Fruit fly (Drosophila melanogaster) whole organism, embryonic: Measurements from ENCODE around the gene CG31549.

Experiments
- Abd-B ChIP-seq: fragments of 200-800 bp; sonication (Bioruptor generic); optimal IDR thresholded peaks from 2 replicates; lab custom pipeline; 2018; ENCODE audit warnings: missing biosample characterization, mild to moderate bottlenecking, missing genetic modification characterization, moderate library complexity
- Bdp1 ChIP-seq: fragments of 200-800 bp; sonication (Bioruptor generic); optimal IDR thresholded peaks from 3 replicates; lab custom pipeline; 2016; ENCODE audit warnings: missing biosample characterization, missing genetic modification characterization
- C15 ChIP-seq: fragments of 200-800 bp; sonication (Bioruptor generic); IDR thresholded peaks from 3 replicates; pipeline ENCODE4 v1.3.6; 2022; ENCODE audit warnings: missing biosample characterization, missing genetic modification characterization
- CG10431 ChIP-seq: fragments of 200-800 bp; sonication (Bioruptor generic); optimal IDR thresholded peaks from 3 replicates; lab custom pipeline; 2018; ENCODE audit warnings: missing biosample characterization, mild to moderate bottlenecking, missing genetic modification characterization
- CG11504 ChIP-seq: fragments of 200-800 bp; sonication (Bioruptor generic); optimal IDR thresholded peaks from 3 replicates; lab custom pipeline; 2019; ENCODE audit warnings: missing biosample characterization, mild to moderate bottlenecking, missing genetic modification characterization, moderate library complexity
- CG11723 ChIP-seq: fragments of 200-800 bp; sonication (Bioruptor generic); optimal IDR thresholded peaks from 2 replicates; lab custom pipeline; 2017; ENCODE audit warnings: missing biosample characterization, mild to moderate bottlenecking, missing genetic modification characterization
- CG12155 ChIP-seq: fragments of 200-800 bp; sonication (Bioruptor generic); optimal IDR thresholded peaks from 3 replicates; lab custom pipeline; 2016; ENCODE audit warnings: missing biosample characterization, missing genetic modification characterization
- CG14014 ChIP-seq: fragments of 200-800 bp; sonication (Bioruptor generic); IDR thresholded peaks from 2 replicates; pipeline ENCODE4 v1.3.6; 2022; ENCODE audit warnings: missing biosample characterization, missing genetic modification characterization
- CG16815 ChIP-seq: fragments of 200-800 bp; sonication (Bioruptor generic); optimal IDR thresholded peaks from 3 replicates; lab custom pipeline; 2017; ENCODE audit warnings: missing biosample characterization, mild to moderate bottlenecking, missing genetic modification characterization
- CG17186 ChIP-seq: fragments of 200-800 bp; sonication (Bioruptor generic); optimal IDR thresholded peaks from 3 replicates; lab custom pipeline; 2017; ENCODE audit warnings: missing biosample characterization, missing genetic modification reagents, missing genetic modification characterization
- CG17568 ChIP-seq: fragments of 200-800 bp; sonication (Bioruptor generic); optimal IDR thresholded peaks from 2 replicates; lab custom pipeline; 2018; ENCODE audit warnings: missing biosample characterization, mild to moderate bottlenecking, missing genetic modification characterization, moderate library complexity
- CG1832 ChIP-seq: fragments of 200-800 bp; sonication (Bioruptor generic); optimal IDR thresholded peaks from 2 replicates; lab custom pipeline; 2017; ENCODE audit warnings: missing biosample characterization, mild to moderate bottlenecking, missing genetic modification characterization, inconsistent platforms
- CG18599 ChIP-seq: fragments of 200-800 bp; sonication (Bioruptor generic); optimal IDR thresholded peaks from 3 replicates; lab custom pipeline; 2017; ENCODE audit warnings: missing biosample characterization, missing genetic modification characterization, mild to moderate bottlenecking, moderate library complexity, missing genetic modification reagents
- CG33213 ChIP-seq: fragments of 200-800 bp; sonication (Bioruptor generic); optimal IDR thresholded peaks from 3 replicates; lab custom pipeline; 2016; ENCODE audit warnings: missing biosample characterization, missing genetic modification characterization
- CG33557 ChIP-seq: fragments of 200-800 bp; sonication (Bioruptor generic); optimal IDR thresholded peaks from 2 replicates; lab custom pipeline; 2019; ENCODE audit warnings: missing biosample characterization, mild to moderate bottlenecking, missing genetic modification characterization, moderate library complexity
- CG3407 ChIP-seq: fragments of 200-800 bp; sonication (Bioruptor generic); optimal IDR thresholded peaks from 2 replicates; lab custom pipeline; 2018; ENCODE audit warnings: missing biosample characterization, mild to moderate bottlenecking, missing genetic modification characterization
- CG34224 ChIP-seq: fragments of 200-800 bp; sonication (Bioruptor generic); IDR thresholded peaks from 3 replicates; pipeline ENCODE4 v1.3.6; 2022; ENCODE audit warnings: missing biosample characterization, missing genetic modification characterization; ENCODE audit not compliant: partially characterized antibody
- CG4617 ChIP-seq: fragments of 200-800 bp; sonication (Bioruptor generic); optimal IDR thresholded peaks from 3 replicates; lab custom pipeline; 2016; ENCODE audit warnings: missing biosample characterization, missing genetic modification characterization, borderline replicate concordance
- CG4730 ChIP-seq: fragments of 200-800 bp; sonication (Bioruptor generic); IDR thresholded peaks from 2 replicates; pipeline ENCODE4 v1.3.6; 2022; ENCODE audit warnings: missing biosample characterization, missing genetic modification characterization
- CG6175 ChIP-seq: fragments of 200-800 bp; sonication (Bioruptor generic); IDR thresholded peaks from 3 replicates; pipeline ENCODE4 v1.3.6; 2022; ENCODE audit warnings: missing biosample characterization, missing genetic modification characterization
- CG6254 ChIP-seq: fragments of 200-800 bp; sonication (Bioruptor generic); optimal IDR thresholded peaks from 3 replicates; lab custom pipeline; 2017; ENCODE audit warnings: mild to moderate bottlenecking, missing biosample characterization, missing genetic modification reagents, missing genetic modification characterization
- CG7839 ChIP-seq: fragments of 200-800 bp; sonication (Bioruptor generic); optimal IDR thresholded peaks from 3 replicates; lab custom pipeline; 2018; ENCODE audit warnings: missing biosample characterization, mild to moderate bottlenecking, missing genetic modification characterization, moderate library complexity
- CG7987 ChIP-seq: fragments of 200-800 bp; sonication (Bioruptor generic); optimal IDR thresholded peaks from 2 replicates; lab custom pipeline; 2018; ENCODE audit warnings: missing biosample characterization, mild to moderate bottlenecking, missing genetic modification characterization, moderate library complexity
- CG8281 ChIP-seq: fragments of 200-800 bp; sonication (Bioruptor generic); optimal IDR thresholded peaks from 2 replicates; lab custom pipeline; 2018; ENCODE audit warnings: missing biosample characterization, mild to moderate bottlenecking, missing genetic modification characterization, moderate library complexity
- CG9932 ChIP-seq: fragments of 200-800 bp; sonication (Bioruptor generic); IDR thresholded peaks from 2 replicates; pipeline ENCODE4 v1.3.6; 2022; ENCODE audit warnings: missing biosample characterization, missing genetic modification characterization
- Fer2 ChIP-seq: fragments of 200-800 bp; sonication (Bioruptor generic); optimal IDR thresholded peaks from 2 replicates; lab custom pipeline; 2018; ENCODE audit warnings: missing biosample characterization, mild to moderate bottlenecking, missing genetic modification characterization, moderate library complexity
- MBD-R2 ChIP-seq: fragments of 200-800 bp; sonication (Bioruptor generic); IDR thresholded peaks from 2 replicates; pipeline ENCODE4 v1.3.6; 2022; ENCODE audit warnings: missing biosample characterization, missing genetic modification characterization
- Nf-YA ChIP-seq: fragments of 200-800 bp; sonication (Bioruptor generic); IDR thresholded peaks from 2 replicates; pipeline ENCODE4 v1.3.6; 2022; ENCODE audit warnings: missing biosample characterization, missing genetic modification characterization
- Oli ChIP-seq: fragments of 200-800 bp; sonication (Bioruptor generic); optimal IDR thresholded peaks from 2 replicates; lab custom pipeline; 2018; ENCODE audit warnings: missing biosample characterization, mild to moderate bottlenecking, missing genetic modification characterization, moderate library complexity
- Sox102F ChIP-seq: fragments of 200-800 bp; sonication (Bioruptor generic); optimal IDR thresholded peaks from 2 replicates; lab custom pipeline; 2018; ENCODE audit warnings: missing biosample characterization, mild to moderate bottlenecking, missing genetic modification characterization, moderate library complexity
- YL-1 ChIP-seq: fragments of 200-800 bp; sonication (Bioruptor generic); optimal IDR thresholded peaks from 3 replicates; lab custom pipeline; 2017; ENCODE audit warnings: missing biosample characterization, mild to moderate bottlenecking, missing genetic modification characterization
- bigmax ChIP-seq: fragments of 200-800 bp; sonication (Bioruptor generic); optimal IDR thresholded peaks from 2 replicates; lab custom pipeline; 2018; ENCODE audit warnings: missing biosample characterization, mild to moderate bottlenecking, missing genetic modification characterization
- crol ChIP-seq: fragments of 200-800 bp; sonication (Bioruptor generic); IDR thresholded peaks from 2 replicates; pipeline ENCODE4 v1.3.6; 2022; ENCODE audit warnings: missing biosample characterization, missing genetic modification characterization
- da ChIP-seq: fragments of 200-800 bp; sonication (Bioruptor generic); optimal IDR thresholded peaks from 2 replicates; lab custom pipeline; 2016; ENCODE audit warnings: missing biosample characterization, missing genetic modification characterization
- danr ChIP-seq: fragments of 200-800 bp; sonication (Bioruptor generic); IDR thresholded peaks from 2 replicates; pipeline ENCODE4 v1.3.6; 2022; ENCODE audit warnings: missing biosample characterization, missing genetic modification characterization
- h ChIP-seq: fragments of >200 bp; optimal IDR thresholded peaks from 2 replicates; lab custom pipeline; 2017
- ham ChIP-seq: fragments of 200-800 bp; sonication (Bioruptor generic); IDR thresholded peaks from 2 replicates; pipeline ENCODE4 v1.3.6; 2022; ENCODE audit warnings: missing biosample characterization, missing genetic modification characterization
- her ChIP-seq: fragments of 200-800 bp; sonication (Bioruptor generic); optimal IDR thresholded peaks from 2 replicates; lab custom pipeline; 2016; ENCODE audit warnings: missing biosample characterization, missing genetic modification characterization
- jigr1 ChIP-seq: fragments of 200-800 bp; sonication (Bioruptor generic); IDR thresholded peaks from 3 replicates; pipeline ENCODE4 v1.3.6; 2022; ENCODE audit warnings: missing biosample characterization, missing genetic modification characterization
- mld ChIP-seq: fragments of 200-800 bp; sonication (Bioruptor generic); IDR thresholded peaks from 3 replicates; pipeline ENCODE4 v1.3.6; 2022; ENCODE audit warnings: missing biosample characterization, missing genetic modification characterization; ENCODE audit not compliant: partially characterized antibody
- pita ChIP-seq: fragments of 200-800 bp; sonication (Bioruptor generic); optimal IDR thresholded peaks from 2 replicates; lab custom pipeline; 2017; ENCODE audit warnings: missing biosample characterization, mild to moderate bottlenecking, missing genetic modification characterization
- pros ChIP-seq: fragments of 200-800 bp; sonication (Bioruptor generic); optimal IDR thresholded peaks from 3 replicates; lab custom pipeline; 2019; ENCODE audit warnings: missing biosample characterization, mild to moderate bottlenecking, missing genetic modification characterization, moderate library complexity
- rib ChIP-seq: fragments of 200-800 bp; sonication (Bioruptor generic); IDR thresholded peaks from 2 replicates; pipeline ENCODE4 v1.3.6; 2022; ENCODE audit warnings: missing biosample characterization, missing genetic modification characterization
- row ChIP-seq: fragments of 200-800 bp; sonication (Bioruptor generic); IDR thresholded peaks from 3 replicates; pipeline ENCODE4 v1.3.6; 2022; ENCODE audit warnings: missing biosample characterization, missing genetic modification characterization
- scrt ChIP-seq: fragments of 200-800 bp; sonication (Bioruptor generic); optimal IDR thresholded peaks from 2 replicates; lab custom pipeline; 2018; ENCODE audit warnings: missing biosample characterization, mild to moderate bottlenecking, missing genetic modification characterization, moderate library complexity
- sens ChIP-seq: fragments of 200-800 bp; sonication (Bioruptor generic); peaks from one replicate; lab custom pipeline; 2016; ENCODE audit warnings: missing biosample characterization, missing genetic modification characterization
- sqz ChIP-seq: fragments of 200-800 bp; sonication (Bioruptor generic); optimal IDR thresholded peaks from 3 replicates; lab custom pipeline; 2018; ENCODE audit warnings: missing biosample characterization, mild to moderate bottlenecking, missing genetic modification characterization
- unpg ChIP-seq: fragments of 200-800 bp; sonication (Bioruptor generic); optimal IDR thresholded peaks from 3 replicates; lab custom pipeline; 2018; ENCODE audit warnings: missing biosample characterization, mild to moderate bottlenecking, missing genetic modification characterization, moderate library complexity
- vvl ChIP-seq: fragments of 200-800 bp; sonication (Bioruptor generic); IDR thresholded peaks from 2 replicates; pipeline ENCODE4 v1.3.6; 2022; ENCODE audit warnings: missing biosample characterization, missing genetic modification characterization
- zen2 ChIP-seq: fragments of 200-800 bp; sonication (Bioruptor generic); IDR thresholded peaks from 3 replicates; pipeline ENCODE4 v1.3.6; 2022; ENCODE audit warnings: missing biosample characterization, missing genetic modification characterization; ENCODE audit not compliant: partially characterized antibody

Gene CG31549

DNA sequence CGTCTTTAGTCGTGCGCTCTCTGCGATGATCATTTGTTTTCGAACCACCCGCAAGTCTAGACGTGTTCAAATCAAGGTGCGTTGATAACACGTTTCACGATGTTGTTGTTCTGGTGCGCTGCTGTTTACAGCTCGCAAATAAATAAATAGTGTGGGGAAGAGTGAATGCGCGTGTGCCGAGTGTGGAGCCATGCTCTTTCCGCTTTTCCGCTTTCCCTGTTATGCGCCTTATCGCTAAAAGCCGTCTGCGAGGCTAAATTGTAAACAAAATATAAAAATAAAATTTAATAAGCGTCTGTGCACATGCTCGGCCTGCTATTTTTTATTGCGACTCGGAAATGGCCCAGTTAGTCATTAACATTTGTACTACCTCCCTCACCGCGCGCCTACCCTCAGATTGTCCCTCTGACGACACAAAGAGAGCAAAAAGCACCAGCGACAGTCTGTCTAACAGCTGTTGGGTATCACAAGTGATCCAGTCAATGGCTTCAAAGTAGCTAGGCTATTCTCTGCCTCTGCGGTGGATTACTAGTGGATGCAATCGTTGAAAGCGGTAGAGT, 40.7 kb downstream of the CG31549 start (continued):
- peak; percentile 92 for TF ChIP-seq CG18599 (GFP tag; lab: Kevin White, UChicago)
- TF ChIP-seq Nf-YA (GFP tag; lab: Robert Waterston, UW), result peak; percentile 36; the same call in 1 of the 2 replicates
- peak; percentile 16; the same call in 1 of the 2 replicates for TF ChIP-seq CG4730 (GFP tag; lab: Robert Waterston, UW)
- no peak for TF ChIP-seq danr (GFP tag; lab: Robert Waterston, UW)
- peak; percentile 23 for TF ChIP-seq Bdp1 (GFP tag; lab: Kevin White, UChicago)
- peak; percentile 95 for TF ChIP-seq sens (GFP tag; lab: Kevin White, UChicago)
- TF ChIP-seq YL-1, result peak; percentile 95
- TF ChIP-seq MBD-R2 (GFP tag; lab: Robert Waterston, UW), result peak; percentile 22; the same call in 1 of the 2 replicates
- peak; percentile 71 for TF ChIP-seq rib
- TF ChIP-seq CG11504 (tag; lab: Kevin White, UChicago), result no peak
- peak; percentile 25 for TF ChIP-seq CG4617
- no peak for TF ChIP-seq sqz (GFP tag; lab: Kevin White, UChicago)
- TF ChIP-seq CG17568 (GFP tag; lab: Kevin White, UChicago), result peak; percentile 93
- peak; percentile 89 for TF ChIP-seq CG10431 (GFP tag; lab: Kevin White, UChicago)
- TF ChIP-seq pita (GFP tag; lab: Kevin White, UChicago), result no peak
- TF ChIP-seq CG7839 (tag; lab: Kevin White, UChicago), result no peak
- peak; percentile 68 for TF ChIP-seq CG33213 (GFP tag; lab: Kevin White, UChicago)
- no peak for TF ChIP-seq scrt (GFP tag; lab: Kevin White, UChicago)
- TF ChIP-seq Sox102F (GFP tag; lab: Kevin White, UChicago), result peak; percentile 61
- no peak for TF ChIP-seq CG12155 (GFP tag; lab: Kevin White, UChicago)
- peak; percentile 77 for TF ChIP-seq pros (GFP tag; lab: Kevin White, UChicago)
- peak; percentile 78 for TF ChIP-seq unpg (GFP tag; lab: Kevin White, UChicago)
- TF ChIP-seq bigmax (GFP tag; lab: Kevin White, UChicago), result peak; percentile 70
- no peak for TF ChIP-seq CG1832 (GFP tag; lab: Kevin White, UChicago)
- TF ChIP-seq CG8281 (tag; lab: Kevin White, UChicago), result peak; percentile 62
- TF ChIP-seq CG11723 (GFP tag; lab: Kevin White, UChicago), result peak; percentile 87
- peak; percentile 97 for TF ChIP-seq CG7987 (GFP tag; lab: Kevin White, UChicago)
- TF ChIP-seq ham, result no peak
- no peak for TF ChIP-seq C15 (GFP tag; lab: Robert Waterston, UW)
- peak; percentile 46; the same call in 1 of the 3 replicates for TF ChIP-seq CG34224 (GFP tag; lab: Robert Waterston, UW)
- no peak for TF ChIP-seq mld (GFP tag; lab: Robert Waterston, UW)
- no peak for TF ChIP-seq zen2
- TF ChIP-seq CG33557 (GFP tag; lab: Kevin White, UChicago), result peak; percentile 89
- no peak for TF ChIP-seq CG16815 (GFP tag; lab: Kevin White, UChicago)
- peak; percentile 91 for TF ChIP-seq CG3407 (GFP tag; lab: Kevin White, UChicago)
- no peak for TF ChIP-seq jigr1 (GFP tag; lab: Robert Waterston, UW)
- no peak for TF ChIP-seq CG6175 (GFP tag; lab: Robert Waterston, UW)
- peak; percentile 56 for TF ChIP-seq CG17186 (GFP tag; lab: Kevin White, UChicago)
- TF ChIP-seq her (GFP tag; lab: Kevin White, UChicago), result peak; percentile 82
- TF ChIP-seq da (GFP tag; lab: Kevin White, UChicago), result no peak
- TF ChIP-seq CG6254 (GFP tag; lab: Kevin White, UChicago), result peak; percentile 66
- 0 out of 2 replicates have a peak, but pooled peaks have one; percentile 12 for TF ChIP-seq CG9932
- peak; percentile 20 for TF ChIP-seq Oli (tag; lab: Kevin White, UChicago)
- TF ChIP-seq CG14014 (GFP tag; lab: Robert Waterston, UW), result peak; percentile 61; the same call in 1 of the 2 replicates
- TF ChIP-seq vvl (GFP tag; lab: Robert Waterston, UW), result peak; percentile 72; the same call in 1 of the 2 replicates
- peak; percentile 56 for TF ChIP-seq Fer2
- TF ChIP-seq row (GFP tag; lab: Robert Waterston, UW), result no peak
- no peak for TF ChIP-seq h (lab: Kevin White, UChicago)
- TF ChIP-seq Abd-B, result no peak
- peak; percentile 86 for TF ChIP-seq crol
